Worm (Caenorhabditis elegans) whole organism, young adult: ENCODE measurements around the gene C53A5.11.

Source experiments
- B0019.2 ChIP-seq: fragments of 200-800 bp; sonication (Bioruptor generic); conservative IDR thresholded peaks from 2 replicates; pipeline ENCODE4 v1.3.6; 2022; ENCODE audit warnings: missing genetic modification reagents, missing genetic modification characterization, missing compliant biosample characterization
- C06A6.2 ChIP-seq: fragments of 200-800 bp; sonication (Bioruptor generic); conservative IDR thresholded peaks from 2 replicates; pipeline ENCODE4 v1.3.6; 2022; ENCODE audit warnings: missing genetic modification characterization, missing compliant biosample characterization
- D2030.7 ChIP-seq: fragments of 200-800 bp; sonication (Bioruptor generic); IDR thresholded peaks from 2 replicates; pipeline ENCODE4 v1.3.6; 2022; ENCODE audit warnings: missing genetic modification reagents, missing genetic modification characterization, missing compliant biosample characterization
- F23B12.7 ChIP-seq: sonication (generic microtip); optimal IDR thresholded peaks from 2 replicates; lab custom pipeline; 2017; ENCODE audit warnings: missing genetic modification characterization, mild to moderate bottlenecking, missing compliant biosample characterization, antibody characterized with exemption, moderate library complexity; ENCODE audit not compliant: insufficient read depth
- F33H1.4 ChIP-seq: fragments of 200-800 bp; sonication (Bioruptor generic); IDR thresholded peaks from 2 replicates; pipeline ENCODE4 v1.3.6; 2022; ENCODE audit warnings: missing genetic modification reagents, missing genetic modification characterization, missing compliant biosample characterization
- F55B11.4 ChIP-seq: sonication (generic microtip); optimal IDR thresholded peaks from 2 replicates; lab custom pipeline; 2016; ENCODE audit warnings: missing compliant biosample characterization, missing genetic modification characterization, borderline replicate concordance; ENCODE audit not compliant: insufficient read depth
- Y56A3A.18 ChIP-seq: fragments of 200-800 bp; sonication (Bioruptor generic); IDR thresholded peaks from 2 replicates; pipeline ENCODE4 v1.3.6; 2022; ENCODE audit warnings: missing genetic modification reagents, missing genetic modification characterization, missing compliant biosample characterization
- akir-1 ChIP-seq: fragments of 200-800 bp; sonication (Bioruptor generic); optimal IDR thresholded peaks from 2 replicates; lab custom pipeline; 2018; ENCODE audit warnings: mild to moderate bottlenecking, missing genetic modification characterization, moderate library complexity, missing compliant biosample characterization
- bed-1 ChIP-seq: fragments of 200-800 bp; sonication (Bioruptor generic); IDR thresholded peaks from 2 replicates; pipeline ENCODE4 v1.3.6; 2022; ENCODE audit warnings: missing genetic modification reagents, missing genetic modification characterization, missing compliant biosample characterization
- bed-2 ChIP-seq: fragments of 200-800 bp; sonication (Bioruptor generic); IDR thresholded peaks from 2 replicates; pipeline ENCODE4 v1.3.6; 2022; ENCODE audit warnings: missing genetic modification reagents, missing genetic modification characterization, missing compliant biosample characterization
- cebp-2 ChIP-seq: fragments of 200-800 bp; sonication (Bioruptor generic); IDR thresholded peaks from 2 replicates; pipeline ENCODE4 v1.3.6; 2022; ENCODE audit warnings: missing genetic modification characterization, missing compliant biosample characterization
- dox-1 ChIP-seq: fragments of 200-800 bp; sonication (Bioruptor generic); IDR thresholded peaks from 2 replicates; pipeline ENCODE4 v1.3.6; 2022; ENCODE audit warnings: missing genetic modification reagents, missing genetic modification characterization, missing compliant biosample characterization
- efl-1 ChIP-seq: fragments of 150-350 bp; optimal IDR thresholded peaks from 2 replicates; lab custom pipeline; 2014; ENCODE audit warnings: missing biosample characterization, missing genetic modification reagents, missing genetic modification characterization
- fkh-3 ChIP-seq: sonication (generic microtip); optimal IDR thresholded peaks from 2 replicates; lab custom pipeline; 2016; ENCODE audit warnings: mild to moderate bottlenecking, missing genetic modification characterization, missing compliant biosample characterization
- him-1 ChIP-seq: sonication (generic microtip); optimal IDR thresholded peaks from 2 replicates; lab custom pipeline; 2016; ENCODE audit warnings: missing genotype, missing genetic modification reagents, missing genetic modification characterization, missing compliant biosample characterization
- hrde-1 ChIP-seq: sonication (generic microtip); optimal IDR thresholded peaks from 2 replicates; lab custom pipeline; 2016; ENCODE audit warnings: missing genetic modification characterization, mild to moderate bottlenecking, missing compliant biosample characterization, moderate library complexity, missing genotype, missing genetic modification reagents, borderline replicate concordance
- lsl-1 ChIP-seq: fragments of 200-800 bp; sonication (Bioruptor generic); optimal IDR thresholded peaks from 2 replicates; lab custom pipeline; 2018; ENCODE audit warnings: mild to moderate bottlenecking, missing genetic modification characterization, moderate library complexity, missing compliant biosample characterization
- madf-10 ChIP-seq: sonication (generic microtip); optimal IDR thresholded peaks from 2 replicates; lab custom pipeline; 2016; ENCODE audit warnings: mild to moderate bottlenecking, missing genetic modification characterization, missing compliant biosample characterization
- madf-3 ChIP-seq: fragments of 200-800 bp; sonication (Bioruptor generic); IDR thresholded peaks from 2 replicates; pipeline ENCODE4 v1.3.6; 2022; ENCODE audit warnings: missing genetic modification reagents, missing genetic modification characterization, missing compliant biosample characterization
- mes-4 ChIP-seq: sonication (generic microtip); optimal IDR thresholded peaks from 2 replicates; lab custom pipeline; 2016; ENCODE audit warnings: missing genotype, missing genetic modification characterization, missing compliant biosample characterization
- nfyb-1 ChIP-seq: fragments of 200-800 bp; sonication (Bioruptor generic); IDR thresholded peaks from 2 replicates; pipeline ENCODE4 v1.3.6; 2022; ENCODE audit warnings: missing genetic modification reagents, missing genetic modification characterization, missing compliant biosample characterization
- nhr-120 ChIP-seq: fragments of 200-800 bp; sonication (Bioruptor generic); IDR thresholded peaks from 2 replicates; pipeline ENCODE4 v1.3.6; 2022; ENCODE audit warnings: missing genetic modification characterization, missing compliant biosample characterization
- nhr-80 ChIP-seq: sonication (generic microtip); optimal IDR thresholded peaks from 2 replicates; lab custom pipeline; 2016; ENCODE audit warnings: missing genetic modification characterization, missing compliant biosample characterization
- pha-4 ChIP-seq: fragments of 150-350 bp; sonication (generic microtip); optimal IDR thresholded peaks from 2 replicates; lab custom pipeline; 2014; ENCODE audit warnings: missing biosample characterization, missing genetic modification reagents, missing genetic modification characterization
- rpc-1 ChIP-seq, 2 experiments: fragments of 150-350 bp in 1 of 2; sonication (generic microtip) in 1 of 2; optimal IDR thresholded peaks; 2 replicates each; lab custom pipeline; 2014 to 2018; ENCODE audit warnings: missing biosample characterization in 1 of 2, missing genetic modification characterization in 1 of 2, missing genetic modification reagents in 1 of 2, missing genotype in 1 of 2
- sea-2 ChIP-seq: fragments of 200-800 bp; sonication (Bioruptor generic); IDR thresholded peaks from 2 replicates; pipeline ENCODE4 v1.3.6; 2022; ENCODE audit warnings: missing genetic modification characterization, missing compliant biosample characterization
- snpc-1.3 ChIP-seq: sonication (generic microtip); optimal IDR thresholded peaks from 2 replicates; lab custom pipeline; 2017; ENCODE audit warnings: missing genetic modification characterization, mild to moderate bottlenecking, missing compliant biosample characterization, antibody characterized with exemption, moderate library complexity, missing genotype, missing genetic modification reagents; ENCODE audit not compliant: insufficient read depth
- sptf-2 ChIP-seq: fragments of 200-800 bp; sonication (Bioruptor generic); optimal IDR thresholded peaks from 2 replicates; lab custom pipeline; 2018; ENCODE audit warnings: mild to moderate bottlenecking, missing genetic modification characterization, missing compliant biosample characterization
- tbp1 ChIP-seq: fragments of 200-800 bp; sonication (Bioruptor generic); optimal IDR thresholded peaks from 2 replicates; lab custom pipeline; 2018; ENCODE audit warnings: mild to moderate bottlenecking, missing genetic modification characterization, missing compliant biosample characterization
- unc-62 ChIP-seq: fragments of 150-350 bp; optimal IDR thresholded peaks from 2 replicates; lab custom pipeline; 2014; ENCODE audit warnings: missing biosample characterization, missing genetic modification reagents, missing genetic modification characterization
- zfh-2 ChIP-seq: fragments of 200-800 bp; sonication (Bioruptor generic); conservative IDR thresholded peaks from 2 replicates; pipeline ENCODE4 v1.3.6; 2022; ENCODE audit warnings: missing genetic modification reagents, missing genetic modification characterization, missing compliant biosample characterization
- ztf-25 ChIP-seq: fragments of 200-800 bp; sonication (Bioruptor generic); IDR thresholded peaks from 2 replicates; pipeline ENCODE4 v1.3.6; 2022; ENCODE audit warnings: missing genetic modification reagents, missing genetic modification characterization, missing compliant biosample characterization

The C53A5.11 gene

ce11 chrV:14546569-14546968 lies 16.1 kb upstream of the C53A5.11 start, which contains the start of gene C53A5.13:
Gene C53A5.13 (plus strand): TSS chrV:14546869.
- TF ChIP-seq F33H1.4 (GFP tag; lab: Robert Waterston, UW): no peak
- no peak for TF ChIP-seq rpc-1 (optimal IDR thresholded peaks at IDR 0.05; lab: Kevin White, UChicago)
- TF ChIP-seq rpc-1 (tag; optimal IDR thresholded peaks at IDR 0.05; lab: Kevin White, UChicago): no peak
- no peak for TF ChIP-seq snpc-1.3 (tag; lab: Kevin White, UChicago)
- TF ChIP-seq madf-10 (tag; lab: Kevin White, UChicago): no peak
- TF ChIP-seq F55B11.4 (tag; lab: Kevin White, UChicago): no peak
- TF ChIP-seq Y56A3A.18 (GFP tag; lab: Robert Waterston, UW): no peak
- no peak for TF ChIP-seq nhr-120 (GFP tag; lab: Robert Waterston, UW)
- no peak for TF ChIP-seq cebp-2
- no peak for TF ChIP-seq B0019.2 (GFP tag; lab: Robert Waterston, UW)
- TF ChIP-seq akir-1 (GFP tag; lab: Kevin White, UChicago): no peak

- no peak for TF ChIP-seq F23B12.7 (tag; lab: Kevin White, UChicago)
- no peak for TF ChIP-seq nfyb-1 (GFP tag; lab: Robert Waterston, UW)
- TF ChIP-seq sea-2: no peak
- TF ChIP-seq ztf-25 (GFP tag; lab: Robert Waterston, UW): no peak
- TF ChIP-seq tbp1 (GFP tag; lab: Kevin White, UChicago): no peak
- no peak for TF ChIP-seq D2030.7 (GFP tag; lab: Robert Waterston, UW)
- no peak for TF ChIP-seq C06A6.2 (GFP tag; lab: Robert Waterston, UW)
- TF ChIP-seq akir-1 (GFP tag; lab: Kevin White, UChicago): no peak
Measured at ce11 chrV:14548510-14548909, 14.2 kb upstream of the C53A5.11 start.

- TF ChIP-seq nfyb-1 (GFP tag; lab: Robert Waterston, UW) (no peak), efl-1 (no peak)
Measured at ce11 chrV:14556187-14556586, 6.5 kb upstream of the C53A5.11 start, which contains the start of gene srg-47. Gene srg-47 (minus strand): TSS chrV:14556287.

- no peak for TF ChIP-seq pha-4 (tag; lab: Kevin White, UChicago)
Measured at ce11 chrV:14558757-14559156, 3.9 kb upstream of the C53A5.11 start, which contains the start of gene C53A5.9. Gene C53A5.9 (minus strand): TSS chrV:14558857.

- no peak for TF ChIP-seq hrde-1 (tag; lab: Kevin White, UChicago)
- TF ChIP-seq sptf-2 (GFP tag; lab: Kevin White, UChicago): no peak
- TF ChIP-seq fkh-3 (tag; lab: Kevin White, UChicago): no peak
- no peak for TF ChIP-seq dox-1 (GFP tag; lab: Robert Waterston, UW)
- no peak for TF ChIP-seq nhr-80 (tag; lab: Kevin White, UChicago)
- no peak for TF ChIP-seq zfh-2
- TF ChIP-seq unc-62 (GFP tag; lab: Kevin White, UChicago): no peak
Measured at ce11 chrV:14559312-14559711, 3.4 kb upstream of the C53A5.11 start, which contains the start of gene srt-32. Gene srt-32 (plus strand): TSS chrV:14559612.

- no peak for TF ChIP-seq mes-4
- TF ChIP-seq bed-1 (GFP tag; lab: Robert Waterston, UW): no peak
- no peak for TF ChIP-seq lsl-1 (GFP tag; lab: Kevin White, UChicago)
- TF ChIP-seq madf-3 (GFP tag; lab: Robert Waterston, UW): no peak
- no peak for TF ChIP-seq bed-2 (GFP tag; lab: Robert Waterston, UW)
- no peak for TF ChIP-seq cebp-2
- no peak for TF ChIP-seq nhr-80 (tag; lab: Kevin White, UChicago)
- no peak for TF ChIP-seq him-1 (tag; lab: Kevin White, UChicago)
Measured at ce11 chrV:14576745-14577373, 14.2 kb downstream of the C53A5.11 start.
